Fruit fly (Drosophila melanogaster) whole organism, wandering third instar larva: ENCODE data around the gene CG10793.

Experiments used
- Abd-B ChIP-seq: fragments of >200 bp; optimal IDR thresholded peaks from 2 replicates; lab custom pipeline; 2017; ENCODE audit warnings: missing biosample characterization, missing genetic modification characterization
- CG32264 ChIP-seq: fragments of 200-800 bp; sonication (Bioruptor generic); optimal IDR thresholded peaks from 2 replicates; lab custom pipeline; 2016; ENCODE audit warnings: missing biosample characterization, missing genetic modification characterization
- CG9705 ChIP-seq: fragments of 200-800 bp; sonication (Bioruptor generic); optimal IDR thresholded peaks from 2 replicates; lab custom pipeline; 2018; ENCODE audit warnings: missing biosample characterization, mild to moderate bottlenecking, missing genetic modification characterization
- CrebA ChIP-seq: fragments of 200-800 bp; sonication (Bioruptor generic); optimal IDR thresholded peaks from 2 replicates; lab custom pipeline; 2016; ENCODE audit warnings: missing biosample characterization, mild to moderate bottlenecking, missing genetic modification characterization, borderline replicate concordance
- HLH106 ChIP-seq: fragments of 200-800 bp; optimal IDR thresholded peaks from 3 replicates; lab custom pipeline; 2019; ENCODE audit warnings: missing biosample characterization, mild to moderate bottlenecking, missing genetic modification characterization, moderate library complexity
- Hnf4 ChIP-seq: fragments of 200-800 bp; sonication (Bioruptor generic); optimal IDR thresholded peaks from 2 replicates; lab custom pipeline; 2016; ENCODE audit warnings: missing biosample characterization, mild to moderate bottlenecking, missing genetic modification characterization
- Hr78 ChIP-seq: fragments of >200 bp; optimal IDR thresholded peaks from 2 replicates; lab custom pipeline; 2017; ENCODE audit warnings: missing biosample characterization, missing genetic modification characterization
- Hr83 ChIP-seq: fragments of 200-300 bp; sonication (Bioruptor generic); optimal IDR thresholded peaks from 2 replicates; lab custom pipeline; 2016; ENCODE audit warnings: missing biosample characterization, mild to moderate bottlenecking, missing genetic modification characterization, moderate library complexity; ENCODE audit not compliant: poor library complexity, severe bottlenecking
- Jra ChIP-seq: sonication (Bioruptor generic); optimal IDR thresholded peaks from 2 replicates; lab custom pipeline; 2016; ENCODE audit warnings: missing biosample characterization, missing genetic modification characterization
- Mio ChIP-seq: sonication (Bioruptor generic); optimal IDR thresholded peaks from 2 replicates; lab custom pipeline; 2016; ENCODE audit warnings: missing biosample characterization, missing genetic modification characterization
- Myc ChIP-seq: fragments of >200 bp; optimal IDR thresholded peaks from 2 replicates; lab custom pipeline; 2017
- N ChIP-seq: fragments of >200 bp; optimal IDR thresholded peaks from 2 replicates; lab custom pipeline; 2018; ENCODE audit warnings: missing biosample characterization, missing external identifiers, missing genetic modification characterization
- OdsH ChIP-seq: fragments of 200-800 bp; sonication (Bioruptor generic); optimal IDR thresholded peaks from 2 replicates; lab custom pipeline; 2016; ENCODE audit warnings: missing biosample characterization, mild to moderate bottlenecking, missing genetic modification characterization
- Rel ChIP-seq, 2 experiments: fragments of 200-800 bp; sonication (Bioruptor generic) in 1 of 2; optimal IDR thresholded peaks; 2 replicates in 1 of 2; 3 replicates in 1 of 2; lab custom pipeline; 2016 to 2019; ENCODE audit warnings: mild to moderate bottlenecking in 2 of 2, missing biosample characterization in 2 of 2, missing genetic modification characterization in 2 of 2, moderate library complexity in 1 of 2
- Sp1 ChIP-seq: fragments of 200-800 bp; sonication (Bioruptor generic); optimal IDR thresholded peaks from 3 replicates; lab custom pipeline; 2019; ENCODE audit warnings: missing biosample characterization, mild to moderate bottlenecking, missing genetic modification characterization, moderate library complexity
- Vsx2 ChIP-seq: fragments of 200-300, 225-300 bp; sonication (Bioruptor generic); optimal IDR thresholded peaks from 2 replicates; lab custom pipeline; 2018; ENCODE audit warnings: missing biosample characterization, missing genetic modification characterization; ENCODE audit not compliant: partially characterized antibody
- br ChIP-seq: fragments of 200-800 bp; sonication (Bioruptor generic); optimal IDR thresholded peaks from 2 replicates; lab custom pipeline; 2016; ENCODE audit warnings: missing biosample characterization, missing genetic modification characterization
- brk ChIP-seq: fragments of 200-800 bp; sonication (Bioruptor generic); optimal IDR thresholded peaks from 2 replicates; lab custom pipeline; 2016; ENCODE audit warnings: missing biosample characterization, mild to moderate bottlenecking, missing genetic modification characterization
- dmrt93B ChIP-seq: fragments of 200-800 bp; sonication (Bioruptor generic); optimal IDR thresholded peaks from 2 replicates; lab custom pipeline; 2018; ENCODE audit warnings: missing biosample characterization, mild to moderate bottlenecking, missing genetic modification characterization
- dsf ChIP-seq: sonication (Bioruptor generic); optimal IDR thresholded peaks from 2 replicates; lab custom pipeline; 2016; ENCODE audit warnings: missing biosample characterization, missing genetic modification characterization, borderline replicate concordance
- ey ChIP-seq: fragments of 200-800 bp; sonication (Bioruptor generic); optimal IDR thresholded peaks from 2 replicates; lab custom pipeline; 2016; ENCODE audit warnings: missing biosample characterization, missing genetic modification characterization
- foxo ChIP-seq, 2 experiments: fragments of 200-800 bp; sonication (Bioruptor generic); optimal IDR thresholded peaks; 2 replicates in 1 of 2; 3 replicates in 1 of 2; lab custom pipeline; 2016 to 2017; ENCODE audit warnings: missing biosample characterization in 2 of 2, missing genetic modification characterization in 2 of 2
- fru ChIP-seq: fragments of 200-800 bp; sonication (Bioruptor generic); optimal IDR thresholded peaks from 3 replicates; lab custom pipeline; 2016; ENCODE audit warnings: missing biosample characterization, mild to moderate bottlenecking, missing genetic modification characterization
- h ChIP-seq: fragments of 200-800 bp; sonication (Bioruptor generic); optimal IDR thresholded peaks from 3 replicates; lab custom pipeline; 2016; ENCODE audit warnings: missing biosample characterization, mild to moderate bottlenecking, missing genetic modification characterization
- jim ChIP-seq: fragments of 175-275, 200-325 bp; sonication (Bioruptor generic); optimal IDR thresholded peaks from 2 replicates; lab custom pipeline; 2016; ENCODE audit warnings: missing biosample characterization, mild to moderate bottlenecking, missing genetic modification characterization
- pan ChIP-seq: fragments of >200 bp; optimal IDR thresholded peaks from 2 replicates; lab custom pipeline; 2017
- psq ChIP-seq: fragments of 200-800 bp; sonication (Bioruptor generic); optimal IDR thresholded peaks from 3 replicates; lab custom pipeline; 2017; ENCODE audit warnings: missing biosample characterization, mild to moderate bottlenecking, missing genetic modification characterization, moderate library complexity
- sage ChIP-seq: fragments of 200-800 bp; sonication (Bioruptor generic); optimal IDR thresholded peaks from 2 replicates; lab custom pipeline; 2016; ENCODE audit warnings: missing biosample characterization, mild to moderate bottlenecking, missing genetic modification characterization
- sv ChIP-seq: fragments of 200-800 bp; sonication (Bioruptor generic); optimal IDR thresholded peaks from 3 replicates; lab custom pipeline; 2016; ENCODE audit warnings: missing biosample characterization, missing genetic modification characterization
- tai ChIP-seq: sonication (Bioruptor generic); optimal IDR thresholded peaks from 2 replicates; lab custom pipeline; 2016; ENCODE audit warnings: missing biosample characterization, missing genetic modification characterization
- usp ChIP-seq: fragments of >200 bp; optimal IDR thresholded peaks from 2 replicates; lab custom pipeline; 2017; ENCODE audit warnings: missing biosample characterization, missing genetic modification characterization
- woc ChIP-seq: sonication (Bioruptor generic); optimal IDR thresholded peaks from 2 replicates; lab custom pipeline; 2016; ENCODE audit warnings: missing biosample characterization, mild to moderate bottlenecking, missing genetic modification characterization

CG10793 gene

dm6 chrX:3355180-3355579, 39.0 kb upstream of the CG10793 start:
- no peak for TF ChIP-seq HLH106 (tag; lab: Kevin White, UChicago)
- peak; percentile 74 for TF ChIP-seq sv (GFP tag; lab: Kevin White, UChicago)

dm6 chrX:3354439-3354838, 38.2 kb upstream of the CG10793 start:
- TF ChIP-seq pan (lab: Kevin White, UChicago) (no peak), psq (GFP tag; lab: Kevin White, UChicago) (no peak), Hnf4 (GFP tag; lab: Kevin White, UChicago) (no peak), Jra (no peak), h (GFP tag; lab: Kevin White, UChicago) (no peak), dsf (GFP tag; lab: Kevin White, UChicago) (no peak), usp (GFP tag; lab: Kevin White, UChicago) (no peak), br (GFP tag; lab: Kevin White, UChicago) (no peak), jim (GFP tag; lab: Kevin White, UChicago) (no peak), ey (GFP tag; lab: Kevin White, UChicago) (no peak), CrebA (no peak), Mio (GFP tag; lab: Kevin White, UChicago) (no peak), tai (no peak), fru (GFP tag; lab: Kevin White, UChicago) (no peak), Rel (GFP tag; optimal IDR thresholded peaks at IDR 0.05; lab: Kevin White, UChicago) (no peak), Rel (tag; optimal IDR thresholded peaks at IDR 0.05; lab: Kevin White, UChicago) (no peak)

- TF ChIP-seq Rel (GFP tag; optimal IDR thresholded peaks at IDR 0.05; lab: Kevin White, UChicago) (no peak), Rel (tag; optimal IDR thresholded peaks at IDR 0.05; lab: Kevin White, UChicago) (no peak), dmrt93B (GFP tag; lab: Kevin White, UChicago) (no peak), N (GFP tag; lab: Kevin White, UChicago) (no peak), Sp1 (no peak), Myc (no peak), dsf (GFP tag; lab: Kevin White, UChicago) (no peak), Hr78 (GFP tag; lab: Kevin White, UChicago) (no peak), ey (GFP tag; lab: Kevin White, UChicago) (no peak), Hnf4 (GFP tag; lab: Kevin White, UChicago) (no peak), jim (GFP tag; lab: Kevin White, UChicago) (no peak), Vsx2 (GFP tag; lab: Kevin White, UChicago) (no peak), Abd-B (GFP tag; lab: Kevin White, UChicago) (no peak), fru (GFP tag; lab: Kevin White, UChicago) (no peak), tai (no peak), OdsH (GFP tag; lab: Kevin White, UChicago) (no peak), Hr83 (GFP tag; lab: Kevin White, UChicago) (no peak), foxo (GFP tag; optimal IDR thresholded peaks at IDR 0.05; lab: Kevin White, UChicago) (no peak), psq (GFP tag; lab: Kevin White, UChicago) (no peak), pan (lab: Kevin White, UChicago) (no peak), woc (no peak)
Measured at dm6 chrX:3351560-3351959, 35.4 kb upstream of the CG10793 start.

- no peak for TF ChIP-seq h (GFP tag; lab: Kevin White, UChicago)
- no peak for TF ChIP-seq br (GFP tag; lab: Kevin White, UChicago)
- TF ChIP-seq jim (GFP tag; lab: Kevin White, UChicago): no peak
- TF ChIP-seq Hr83 (GFP tag; lab: Kevin White, UChicago): no peak
Measured at dm6 chrX:3350982-3351381, 34.8 kb upstream of the CG10793 start.

- no peak for TF ChIP-seq tai
- no peak for TF ChIP-seq Myc
- no peak for TF ChIP-seq CG32264 (GFP tag; lab: Kevin White, UChicago)
- TF ChIP-seq sage (GFP tag; lab: Kevin White, UChicago): no peak
- TF ChIP-seq woc: no peak
- no peak for TF ChIP-seq CG9705 (GFP tag; lab: Kevin White, UChicago)
- no peak for TF ChIP-seq Sp1
- no peak for TF ChIP-seq Hr78 (GFP tag; lab: Kevin White, UChicago)
- TF ChIP-seq Vsx2 (GFP tag; lab: Kevin White, UChicago): no peak
- no peak for TF ChIP-seq Abd-B (GFP tag; lab: Kevin White, UChicago)
- no peak for TF ChIP-seq brk (GFP tag; lab: Kevin White, UChicago)
- no peak for TF ChIP-seq pan (lab: Kevin White, UChicago)
Measured at dm6 chrX:3349598-3350237, 33.5 kb upstream of the CG10793 start.
